Worm (Caenorhabditis elegans) whole organism, late embryonic: ENCODE data around the gene F41E7.2.

Experiments
- C08G9.2 ChIP-seq: sonication (generic microtip); optimal IDR thresholded peaks from 2 replicates; lab custom pipeline; 2016; ENCODE audit warnings: mild to moderate bottlenecking, missing genetic modification characterization, moderate library complexity, missing compliant biosample characterization
- ceh-22 ChIP-seq: sonication (generic microtip); optimal IDR thresholded peaks from 2 replicates; lab custom pipeline; 2017; ENCODE audit warnings: missing biosample characterization, missing genetic modification characterization
- ceh-6 ChIP-seq: fragments of 200-800 bp; sonication (Bioruptor generic); optimal IDR thresholded peaks from 2 replicates; lab custom pipeline; 2018; ENCODE audit warnings: mild to moderate bottlenecking, missing genetic modification characterization, missing compliant biosample characterization
- fkh-10 ChIP-seq: fragments of 150-350 bp; optimal IDR thresholded peaks from 2 replicates; lab custom pipeline; 2014; ENCODE audit warnings: missing biosample characterization, missing genetic modification reagents, missing genetic modification characterization
- fkh-6 ChIP-seq: sonication (generic microtip); optimal IDR thresholded peaks from 2 replicates; lab custom pipeline; 2016; ENCODE audit warnings: missing genetic modification characterization, missing compliant biosample characterization
- gmeb-2 ChIP-seq: sonication (generic microtip); optimal IDR thresholded peaks from 2 replicates; lab custom pipeline; 2016; ENCODE audit warnings: missing genetic modification characterization, inconsistent platforms, missing compliant biosample characterization
- lim-6 ChIP-seq: sonication (generic microtip); optimal IDR thresholded peaks from 2 replicates; lab custom pipeline; 2016; ENCODE audit warnings: missing genetic modification characterization, missing compliant biosample characterization
- nfya-1 ChIP-seq: sonication (generic microtip); optimal IDR thresholded peaks from 2 replicates; lab custom pipeline; 2017; ENCODE audit warnings: missing genetic modification characterization, mild to moderate bottlenecking, missing compliant biosample characterization, antibody characterized with exemption, moderate library complexity
- pha-4 ChIP-seq: fragments of 150-350 bp; optimal IDR thresholded peaks from 2 replicates; lab custom pipeline; 2018; ENCODE audit warnings: missing biosample characterization, missing genetic modification reagents, missing genetic modification characterization
- tbx-2 ChIP-seq: sonication (generic microtip); optimal IDR thresholded peaks from 2 replicates; lab custom pipeline; 2016; ENCODE audit warnings: missing genetic modification characterization, missing compliant biosample characterization

DNA sequence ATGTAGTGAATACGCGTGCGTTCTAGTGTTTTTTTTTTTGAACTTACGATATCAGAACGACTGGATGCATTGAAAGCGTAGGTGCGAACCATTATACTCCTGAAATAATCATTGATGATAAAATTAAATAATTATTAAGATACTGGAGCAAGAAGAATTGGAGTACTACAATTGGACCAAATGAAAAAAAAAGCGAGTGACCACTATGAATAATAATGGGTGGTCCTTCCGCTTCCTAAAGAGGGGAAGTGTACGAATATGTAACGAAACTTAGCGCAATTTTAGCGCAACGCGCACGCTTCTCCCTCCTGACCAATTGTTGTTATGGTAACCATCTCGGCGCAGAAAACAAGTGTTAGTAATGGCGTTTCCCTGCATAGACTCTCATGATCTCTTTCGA lies 42.4 kb downstream of the F41E7.2 start, which contains the start of gene F41E7.9:
- TF ChIP-seq lim-6 (tag; lab: Kevin White, UChicago) = no peak
- TF ChIP-seq fkh-10 (GFP tag; lab: Kevin White, UChicago) = no peak
- TF ChIP-seq nfya-1 (tag; lab: Kevin White, UChicago) = no peak
- TF ChIP-seq fkh-6 (tag; lab: Kevin White, UChicago) = no peak
- no peak for TF ChIP-seq tbx-2 (tag; lab: Kevin White, UChicago)
- TF ChIP-seq pha-4 = no peak
- TF ChIP-seq gmeb-2 = no peak
- TF ChIP-seq ceh-22 (tag; lab: Kevin White, UChicago) = no peak
- no peak for TF ChIP-seq ceh-6 (GFP tag; lab: Kevin White, UChicago)
- no peak for TF ChIP-seq C08G9.2 (tag; lab: Kevin White, UChicago)
